Worm (Caenorhabditis elegans): ENCODE results near the gene cest-12.
A peak's percentile ranks its signal among the peaks of the same experiment; 100 is the strongest.

Gene cest-12

DNA sequence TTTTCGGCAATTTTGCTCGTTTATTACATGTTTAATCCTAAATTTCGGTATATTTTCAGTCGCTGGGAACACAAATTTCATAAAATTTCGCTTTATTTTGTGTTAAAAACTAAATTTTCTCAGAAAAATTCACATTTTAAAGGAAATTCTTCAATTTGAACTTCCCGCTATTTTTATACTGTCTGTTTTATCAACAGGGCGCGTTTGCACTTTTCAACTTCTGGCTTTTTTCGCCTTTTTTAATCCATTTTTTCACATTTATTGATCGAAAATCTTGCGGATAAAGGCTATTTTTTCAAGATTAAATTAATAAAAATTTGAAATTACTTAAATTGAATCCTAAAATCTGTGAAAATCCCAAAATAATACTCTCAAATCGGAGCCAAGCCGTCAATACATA, 44.8 kb upstream of the cest-12 start:
- TF ChIP-seq fkh-10 (GFP tag; optimal IDR thresholded peaks at IDR 0.05): no peak
- TF ChIP-seq hlh-30 (tag; optimal IDR thresholded peaks at IDR 0.05; ENCODE audit: insufficient read depth): peak; percentile 5
- TF ChIP-seq jun-1 (tag; optimal IDR thresholded peaks at IDR 0.05): no peak
- TF ChIP-seq unc-62 (GFP tag; optimal IDR thresholded peaks at IDR 0.05 in 1 of 2): no peak
- TF ChIP-seq unc-62 (tag; optimal IDR thresholded peaks at IDR 0.05): no peak
- TF ChIP-seq lin-38 (GFP tag; IDR thresholded peaks at IDR 0.05): peak; percentile 93
- peak; percentile 91 for TF ChIP-seq dpl-1 (GFP tag; optimal IDR thresholded peaks at IDR 0.05)
- TF ChIP-seq mep-1 (tag; optimal IDR thresholded peaks at IDR 0.05): peak; percentile 28
- peak; percentile 21 for TF ChIP-seq dve-1 (tag; optimal IDR thresholded peaks at IDR 0.05; ENCODE audit: insufficient read depth)
- peak; percentile 38 for TF ChIP-seq mes-2 (tag; optimal IDR thresholded peaks at IDR 0.05; ENCODE audit: poor library complexity, severe bottlenecking)
- TF ChIP-seq lsy-2 (tag; optimal IDR thresholded peaks at IDR 0.05): peak in 1 of 2 experiments; percentile 71

DNA sequence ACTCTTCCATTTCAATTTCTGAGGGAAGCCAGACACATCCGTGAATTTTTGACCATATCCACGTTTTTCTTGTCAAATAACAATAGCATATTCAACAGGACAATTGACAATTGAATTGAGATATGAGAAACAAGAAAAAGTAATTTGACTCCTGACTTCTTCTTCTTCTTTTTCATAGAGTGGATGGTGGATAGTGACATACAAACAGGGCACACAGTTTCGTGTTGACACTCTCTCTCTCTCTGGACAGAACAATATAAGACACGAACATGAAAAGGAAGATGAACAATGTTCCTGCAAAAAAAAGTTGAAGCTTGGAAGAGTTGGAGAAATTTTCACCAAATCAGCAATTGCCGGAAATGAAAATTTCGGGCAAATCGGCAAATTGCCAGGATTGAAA, 43.8 kb upstream of the cest-12 start:
- TF ChIP-seq dpl-1 (GFP tag; optimal IDR thresholded peaks at IDR 0.05) (no peak), Y75B8A.6 (GFP tag; IDR thresholded peaks at IDR 0.05) (no peak), ceh-44 (GFP tag; IDR thresholded peaks at IDR 0.05) (no peak), ceh-62 (tag; optimal IDR thresholded peaks at IDR 0.05) (no peak), zfp-3 (GFP tag; conservative IDR thresholded peaks at IDR 0.05) (no peak), ces-1 (GFP tag; optimal IDR thresholded peaks at IDR 0.05) (no peak), F44E2.7 (GFP tag; IDR thresholded peaks at IDR 0.05) (no peak), lin-38 (GFP tag; IDR thresholded peaks at IDR 0.05) (no peak), aha-1 (tag) (no peak), nhr-102 (tag; optimal IDR thresholded peaks at IDR 0.05) (no peak), ceh-32 (tag; optimal IDR thresholded peaks at IDR 0.05; ENCODE audit: poor library complexity) (no peak), nhr-11 (tag; optimal IDR thresholded peaks at IDR 0.05) (no peak), mxl-2 (GFP tag; conservative IDR thresholded peaks at IDR 0.05) (no peak), Y48G9A.11 (GFP tag; IDR thresholded peaks at IDR 0.05) (no peak), madf-5 (GFP tag; IDR thresholded peaks at IDR 0.05) (no peak), R02D3.7 (tag; optimal IDR thresholded peaks at IDR 0.05) (no peak), aly-2 (tag; optimal IDR thresholded peaks at IDR 0.05) (no peak), F37D6.2 (tag; optimal IDR thresholded peaks at IDR 0.05) (no peak), T26A8.4 (GFP tag; IDR thresholded peaks at IDR 0.05) (no peak), dmd-8 (GFP tag; IDR thresholded peaks at IDR 0.05) (no peak)

DNA sequence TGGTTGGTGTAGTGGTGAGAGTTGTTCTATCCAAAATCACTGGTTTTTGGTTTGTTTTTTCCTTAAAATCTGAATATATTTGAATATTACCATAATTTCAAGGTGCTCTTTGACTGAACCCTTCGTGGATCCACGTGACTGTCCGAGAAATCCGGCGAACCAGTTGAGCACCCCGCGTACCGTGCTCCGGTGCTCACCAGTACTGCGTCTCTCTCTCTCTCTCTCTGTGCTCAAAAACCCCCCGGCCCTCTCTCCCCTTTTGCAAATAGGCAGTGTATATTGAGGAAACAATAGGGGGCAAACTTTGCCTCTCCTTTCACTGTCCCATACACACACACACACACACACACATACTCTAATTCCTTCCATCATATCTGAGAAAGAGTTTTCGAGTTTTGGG, 42.6 kb upstream of the cest-12 start:
- TF ChIP-seq set-16 (GFP tag; IDR thresholded peaks at IDR 0.05): peak; percentile 70
- TF ChIP-seq arid-1 (GFP tag; conservative IDR thresholded peaks at IDR 0.05): no peak
- TF ChIP-seq pha-4 (GFP tag; IDR thresholded peaks at IDR 0.05): 0 out of 2 replicates have a peak, but pooled peaks have one; percentile 39
- no peak for TF ChIP-seq pha-4 (tag; optimal IDR thresholded peaks at IDR 0.05)

DNA sequence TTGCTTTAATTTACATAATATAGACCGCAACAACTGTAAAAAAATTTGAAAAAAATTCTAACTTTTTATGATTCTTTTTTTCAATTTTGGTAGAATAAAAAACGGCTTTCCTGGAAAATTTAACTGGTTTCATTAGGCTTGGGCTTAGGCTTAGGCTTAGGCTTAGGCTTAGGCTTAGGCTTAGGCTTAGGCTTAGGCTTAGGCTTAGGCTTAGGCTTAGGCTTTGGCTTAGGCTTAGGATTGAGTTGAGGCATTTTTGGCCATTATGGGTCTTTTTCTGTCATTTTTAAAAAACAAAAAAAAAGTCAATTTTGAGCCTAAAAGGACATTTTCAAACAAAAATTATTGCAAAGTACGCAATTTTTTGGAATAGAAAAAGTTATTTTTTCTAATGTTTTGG, 36.5 kb upstream of the cest-12 start:
- no peak for TF ChIP-seq F26F4.8 (GFP tag; conservative IDR thresholded peaks at IDR 0.05)
- no peak for TF ChIP-seq hlh-30 (tag; optimal IDR thresholded peaks at IDR 0.05; ENCODE audit: insufficient read depth)
- TF ChIP-seq rbr-2 (tag; optimal IDR thresholded peaks at IDR 0.05): no peak
- no peak for TF ChIP-seq zfp-3 (GFP tag; conservative IDR thresholded peaks at IDR 0.05)
- TF ChIP-seq lin-13 (GFP tag; optimal IDR thresholded peaks at IDR 0.05): no peak
- TF ChIP-seq egl-43 (GFP tag; IDR thresholded peaks at IDR 0.05): no peak
- no peak for TF ChIP-seq mes-2 (tag; optimal IDR thresholded peaks at IDR 0.05; ENCODE audit: poor library complexity, severe bottlenecking)
- no peak for TF ChIP-seq Y48G9A.11 (GFP tag; IDR thresholded peaks at IDR 0.05)
- no peak for TF ChIP-seq aly-2 (tag; optimal IDR thresholded peaks at IDR 0.05)

Measured in whole organism, L4 larva.